Fruit fly (Drosophila melanogaster) whole organism, embryonic: ENCODE data around the gene Pop4.

Experiments used
- CG10654 ChIP-seq: fragments of 200-800 bp; sonication (Bioruptor generic); optimal IDR thresholded peaks from 2 replicates; lab custom pipeline; 2016; ENCODE audit warnings: missing biosample characterization, missing genetic modification characterization
- CG13287 ChIP-seq: fragments of 200-800 bp; sonication (Bioruptor generic); IDR thresholded peaks from 2 replicates; pipeline ENCODE4 v1.3.6; 2022; ENCODE audit warnings: missing biosample characterization, missing genetic modification characterization; ENCODE audit not compliant: partially characterized antibody
- CG13624 ChIP-seq: fragments of 200-800 bp; sonication (Bioruptor generic); optimal IDR thresholded peaks from 2 replicates; lab custom pipeline; 2016; ENCODE audit warnings: missing biosample characterization, missing genetic modification characterization
- CG17186 ChIP-seq: fragments of 200-800 bp; sonication (Bioruptor generic); optimal IDR thresholded peaks from 3 replicates; lab custom pipeline; 2017; ENCODE audit warnings: missing biosample characterization, missing genetic modification reagents, missing genetic modification characterization
- CG17802 ChIP-seq: fragments of 200-800 bp; sonication (Bioruptor generic); optimal IDR thresholded peaks from 2 replicates; lab custom pipeline; 2018; ENCODE audit warnings: missing biosample characterization, mild to moderate bottlenecking, missing genetic modification characterization, moderate library complexity
- CG2889 ChIP-seq: fragments of 200-800 bp; sonication (Bioruptor generic); IDR thresholded peaks from 3 replicates; pipeline ENCODE4 v1.3.6; 2022; ENCODE audit warnings: missing biosample characterization, missing genetic modification characterization
- CG32772 ChIP-seq: fragments of 200-800 bp; sonication (Bioruptor generic); IDR thresholded peaks from 2 replicates; pipeline ENCODE4 v1.3.6; 2022; ENCODE audit warnings: missing biosample characterization, missing genetic modification characterization
- CG43689 ChIP-seq: fragments of 200-800 bp; sonication (Bioruptor generic); IDR thresholded peaks from 2 replicates; pipeline ENCODE4 v1.3.6; 2022; ENCODE audit warnings: missing biosample characterization, missing genetic modification characterization
- CG4404 ChIP-seq: fragments of 200-800 bp; sonication (Bioruptor generic); IDR thresholded peaks from 2 replicates; pipeline ENCODE4 v1.3.6; 2022; ENCODE audit warnings: missing biosample characterization, missing genetic modification characterization
- CG6175 ChIP-seq: fragments of 200-800 bp; sonication (Bioruptor generic); IDR thresholded peaks from 3 replicates; pipeline ENCODE4 v1.3.6; 2022; ENCODE audit warnings: missing biosample characterization, missing genetic modification characterization
- CG8089 ChIP-seq: fragments of 200-800 bp; sonication (Bioruptor generic); optimal IDR thresholded peaks from 3 replicates; lab custom pipeline; 2016; ENCODE audit warnings: missing biosample characterization, missing genetic modification characterization
- CG9215 ChIP-seq: fragments of 200-800 bp; sonication (Bioruptor generic); IDR thresholded peaks from 2 replicates; pipeline ENCODE4 v1.3.6; 2022; ENCODE audit warnings: missing biosample characterization, missing genetic modification characterization
- CG9437 ChIP-seq: fragments of 200-800 bp; sonication (Bioruptor generic); optimal IDR thresholded peaks from 2 replicates; lab custom pipeline; 2018; ENCODE audit warnings: missing biosample characterization, mild to moderate bottlenecking, missing genetic modification characterization
- CG9932 ChIP-seq: fragments of 200-800 bp; sonication (Bioruptor generic); IDR thresholded peaks from 2 replicates; pipeline ENCODE4 v1.3.6; 2022; ENCODE audit warnings: missing biosample characterization, missing genetic modification characterization
- Fer2 ChIP-seq: fragments of 200-800 bp; sonication (Bioruptor generic); optimal IDR thresholded peaks from 2 replicates; lab custom pipeline; 2018; ENCODE audit warnings: missing biosample characterization, mild to moderate bottlenecking, missing genetic modification characterization, moderate library complexity
- Gug ChIP-seq: fragments of 200-800 bp; sonication (Bioruptor generic); IDR thresholded peaks from 4 replicates; pipeline ENCODE4 v1.3.6; 2022; ENCODE audit warnings: missing biosample characterization, missing genetic modification characterization
- Lpt ChIP-seq: fragments of >200 bp; optimal IDR thresholded peaks from 2 replicates; lab custom pipeline; 2018; ENCODE audit warnings: missing biosample characterization, missing genetic modification characterization
- Mes4 ChIP-seq: fragments of 200-800 bp; sonication (Bioruptor generic); optimal IDR thresholded peaks from 2 replicates; lab custom pipeline; 2016; ENCODE audit warnings: missing biosample characterization, missing genetic modification characterization
- Nf-YA ChIP-seq: fragments of 200-800 bp; sonication (Bioruptor generic); IDR thresholded peaks from 2 replicates; pipeline ENCODE4 v1.3.6; 2022; ENCODE audit warnings: missing biosample characterization, missing genetic modification characterization
- Spps ChIP-seq: fragments of 200-800 bp; sonication (Bioruptor generic); optimal IDR thresholded peaks from 2 replicates; lab custom pipeline; 2018; ENCODE audit warnings: missing biosample characterization, mild to moderate bottlenecking, missing genetic modification characterization
- Sry-δ ChIP-seq: fragments of 200-800 bp; sonication (Bioruptor generic); optimal IDR thresholded peaks from 2 replicates; lab custom pipeline; 2016; ENCODE audit warnings: missing biosample characterization, missing genetic modification characterization
- abd-A ChIP-seq: fragments of 200-800 bp; sonication (Bioruptor generic); optimal IDR thresholded peaks from 3 replicates; lab custom pipeline; 2019; ENCODE audit warnings: missing biosample characterization, mild to moderate bottlenecking, missing genetic modification characterization, moderate library complexity
- az2 ChIP-seq: fragments of 200-800 bp; sonication (Bioruptor generic); optimal IDR thresholded peaks from 3 replicates; lab custom pipeline; 2016; ENCODE audit warnings: missing biosample characterization, missing genetic modification characterization
- bcd ChIP-seq: fragments of 200-800 bp; sonication (Bioruptor generic); optimal IDR thresholded peaks from 2 replicates; lab custom pipeline; 2017; ENCODE audit warnings: missing biosample characterization, mild to moderate bottlenecking, missing genetic modification characterization
- cwo ChIP-seq: fragments of 200-800 bp; sonication (Bioruptor generic); optimal IDR thresholded peaks from 3 replicates; lab custom pipeline; 2017; ENCODE audit warnings: missing biosample characterization, missing genetic modification characterization, mild to moderate bottlenecking, moderate library complexity, missing genetic modification reagents
- da ChIP-seq: fragments of 200-800 bp; sonication (Bioruptor generic); optimal IDR thresholded peaks from 2 replicates; lab custom pipeline; 2016; ENCODE audit warnings: missing biosample characterization, missing genetic modification characterization
- dmrt11E ChIP-seq: fragments of 200-800 bp; sonication (Bioruptor generic); optimal IDR thresholded peaks from 3 replicates; lab custom pipeline; 2018; ENCODE audit warnings: missing biosample characterization, mild to moderate bottlenecking, missing genetic modification characterization, moderate library complexity
- esg ChIP-seq: fragments of 200-800 bp; sonication (Bioruptor generic); conservative IDR thresholded peaks from 2 replicates; pipeline ENCODE4 v1.3.6; 2022; ENCODE audit warnings: missing biosample characterization, missing genetic modification characterization
- ftz-f1 ChIP-seq: fragments of 200-800 bp; sonication (Bioruptor generic); optimal IDR thresholded peaks from 2 replicates; lab custom pipeline; 2016; ENCODE audit warnings: missing biosample characterization, missing genetic modification characterization
- gfzf ChIP-seq: fragments of 200-800 bp; sonication (Bioruptor generic); optimal IDR thresholded peaks from 2 replicates; lab custom pipeline; 2016; ENCODE audit warnings: missing biosample characterization, mild to moderate bottlenecking, missing genetic modification characterization, moderate library complexity
- gsb ChIP-seq: fragments of 200-800 bp; sonication (Bioruptor generic); IDR thresholded peaks from 2 replicates; pipeline ENCODE4 v1.3.6; 2022; ENCODE audit warnings: missing biosample characterization, missing genetic modification characterization
- hkb ChIP-seq, 2 experiments: fragments of 200-800 bp in 1 of 2; fragments of >200 bp in 1 of 2; sonication (Bioruptor generic) in 1 of 2; IDR thresholded peaks in 1 of 2; optimal IDR thresholded peaks in 1 of 2; 2 replicates each; pipeline versions ENCODE4 v1.3.6 to Lab custom; 2017 to 2022; ENCODE audit warnings: missing biosample characterization in 1 of 2, missing genetic modification characterization in 1 of 2
- ken ChIP-seq: fragments of 200-800 bp; sonication (Bioruptor generic); IDR thresholded peaks from 3 replicates; pipeline ENCODE4 v1.3.6; 2022; ENCODE audit warnings: missing biosample characterization, missing genetic modification characterization
- nmo ChIP-seq: fragments of 200-800 bp; sonication (Bioruptor generic); optimal IDR thresholded peaks from 2 replicates; lab custom pipeline; 2018; ENCODE audit warnings: missing biosample characterization, mild to moderate bottlenecking, missing genetic modification characterization, moderate library complexity
- pita ChIP-seq: fragments of 200-800 bp; sonication (Bioruptor generic); optimal IDR thresholded peaks from 2 replicates; lab custom pipeline; 2017; ENCODE audit warnings: missing biosample characterization, mild to moderate bottlenecking, missing genetic modification characterization
- sna ChIP-seq: fragments of 200-800 bp; sonication (Bioruptor generic); IDR thresholded peaks from 2 replicates; pipeline ENCODE4 v1.3.6; 2022; ENCODE audit warnings: missing biosample characterization, missing genetic modification characterization; ENCODE audit not compliant: partially characterized antibody
- so ChIP-seq: fragments of 200-800 bp; sonication (Bioruptor generic); IDR thresholded peaks from 3 replicates; pipeline ENCODE4 v1.3.6; 2022; ENCODE audit warnings: missing biosample characterization, missing genetic modification characterization
- sr ChIP-seq: fragments of 200-800 bp; sonication (Bioruptor generic); IDR thresholded peaks from 3 replicates; pipeline ENCODE4 v1.3.6; 2022; ENCODE audit warnings: missing biosample characterization, missing genetic modification characterization
- tgo ChIP-seq: fragments of 200-800 bp; sonication (Bioruptor generic); IDR thresholded peaks from 3 replicates; pipeline ENCODE4 v1.3.6; 2022; ENCODE audit warnings: missing biosample characterization, missing genetic modification characterization
- trh ChIP-seq: fragments of 200-800 bp; sonication (Bioruptor generic); optimal IDR thresholded peaks from 2 replicates; lab custom pipeline; 2016; ENCODE audit warnings: missing biosample characterization, missing genetic modification characterization
- ttk ChIP-seq: fragments of 200-800 bp; sonication (Bioruptor generic); IDR thresholded peaks from 2 replicates; pipeline ENCODE4 v2.1.2; 2022; ENCODE audit warnings: missing biosample characterization, missing genetic modification characterization
- twi ChIP-seq: fragments of 200-800 bp; optimal IDR thresholded peaks from 2 replicates; lab custom pipeline; 2019; ENCODE audit warnings: missing biosample characterization, mild to moderate bottlenecking, missing genetic modification characterization, moderate library complexity
- vfl ChIP-seq: fragments of 200-800 bp; sonication (Bioruptor generic); optimal IDR thresholded peaks from 2 replicates; lab custom pipeline; 2016; ENCODE audit warnings: missing biosample characterization, missing genetic modification characterization
- vnd ChIP-seq: fragments of 200-800 bp; sonication (Bioruptor generic); IDR thresholded peaks from 3 replicates; pipeline ENCODE4 v1.3.6; 2022; ENCODE audit warnings: missing biosample characterization, missing genetic modification characterization; ENCODE audit not compliant: partially characterized antibody
- zen ChIP-seq: fragments of 200-800 bp; sonication (Bioruptor generic); optimal IDR thresholded peaks from 3 replicates; lab custom pipeline; 2018; ENCODE audit warnings: missing biosample characterization, mild to moderate bottlenecking, missing genetic modification characterization, moderate library complexity

Gene Pop4

DNA sequence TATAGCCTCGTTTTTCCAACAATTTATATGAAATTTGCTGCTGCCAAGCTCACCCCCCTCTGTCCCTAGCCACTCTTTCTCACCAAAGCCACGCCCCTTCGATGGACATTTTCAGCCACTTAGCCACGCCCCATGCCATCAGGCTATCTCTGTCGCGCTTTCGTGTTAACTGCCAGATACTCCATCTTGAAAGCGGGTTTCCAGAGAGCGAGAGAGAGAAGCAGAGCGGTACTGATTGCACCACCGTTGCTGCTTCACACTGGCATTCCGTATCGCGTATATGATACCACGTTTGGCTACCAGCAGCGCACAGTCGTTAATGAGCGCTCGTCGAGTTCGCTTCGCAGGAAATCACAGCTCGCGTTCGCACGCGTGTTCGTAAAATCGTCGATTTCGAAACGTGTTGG, 30.6 kb downstream of the Pop4 start, which contains the start of gene exex (continued):
- no peak for TF ChIP-seq trh (GFP tag; lab: Kevin White, UChicago)
- TF ChIP-seq CG8089 (GFP tag; lab: Kevin White, UChicago): no peak
- TF ChIP-seq ftz-f1 (GFP tag; lab: Kevin White, UChicago): no peak
- no peak for TF ChIP-seq CG9437 (GFP tag; lab: Kevin White, UChicago)
- TF ChIP-seq bcd (GFP tag; lab: Kevin White, UChicago): no peak
- no peak for TF ChIP-seq Gug
- no peak for TF ChIP-seq dmrt11E (tag; lab: Kevin White, UChicago)
- no peak for TF ChIP-seq ttk (GFP tag; lab: Robert Waterston, UW)
- TF ChIP-seq CG6175 (GFP tag; lab: Robert Waterston, UW): no peak
- no peak for TF ChIP-seq Sry-δ (GFP tag; lab: Kevin White, UChicago)
- no peak; the same call in 2 of the 3 replicates for TF ChIP-seq sr
- no peak for TF ChIP-seq esg (GFP tag; lab: Robert Waterston, UW)
- no peak for TF ChIP-seq az2 (GFP tag; lab: Kevin White, UChicago)
- TF ChIP-seq CG17186 (GFP tag; lab: Kevin White, UChicago): no peak
- peak; percentile 60 for TF ChIP-seq abd-A
- no peak for TF ChIP-seq so (GFP tag; lab: Robert Waterston, UW)
- TF ChIP-seq zen (tag; lab: Kevin White, UChicago): peak; percentile 88
- no peak for TF ChIP-seq pita (GFP tag; lab: Kevin White, UChicago)
- no peak for TF ChIP-seq Lpt
- TF ChIP-seq CG10654 (GFP tag; lab: Kevin White, UChicago): no peak
- TF ChIP-seq Nf-YA (GFP tag; lab: Robert Waterston, UW): no peak
- TF ChIP-seq ken (GFP tag; lab: Robert Waterston, UW): no peak
- TF ChIP-seq CG9932 (GFP tag; lab: Robert Waterston, UW): no peak
- no peak for TF ChIP-seq CG4404 (GFP tag; lab: Robert Waterston, UW)
- TF ChIP-seq nmo: no peak

dm6 chr3L:7946222-7946621, 32.2 kb downstream of the Pop4 start, which contains the start of gene CG43880:
Gene CG43880 (minus strand): TSS chr3L:7946322.
- TF ChIP-seq vfl (GFP tag; lab: Kevin White, UChicago) (no peak), sna (GFP tag; lab: Robert Waterston, UW) (no peak), tgo (GFP tag; lab: Robert Waterston, UW) (no peak), Mes4 (GFP tag; lab: Kevin White, UChicago) (no peak), CG13287 (no peak), Fer2 (tag; lab: Kevin White, UChicago) (no peak), twi (tag; lab: Kevin White, UChicago) (no peak), vnd (GFP tag; lab: Robert Waterston, UW) (no peak), CG13624 (no peak), CG2889 (GFP tag; lab: Robert Waterston, UW) (no peak), da (no peak), gfzf (GFP tag; lab: Kevin White, UChicago) (no peak), Spps (no peak), CG43689 (GFP tag; lab: Robert Waterston, UW) (no peak), gsb (GFP tag; lab: Robert Waterston, UW) (no peak), CG9215 (no peak), hkb (optimal IDR thresholded peaks at IDR 0.05; lab: Kevin White, UChicago) (no peak), hkb (GFP tag; IDR thresholded peaks at IDR 0.05; lab: Robert Waterston, UW) (no peak), CG17802 (tag; lab: Kevin White, UChicago) (no peak), CG32772 (GFP tag; lab: Robert Waterston, UW) (no peak), cwo (GFP tag; lab: Kevin White, UChicago) (no peak)
